Fruit fly (Drosophila melanogaster) whole organism, prepupa: ENCODE data around the gene Tmhs.
A peak's percentile ranks its signal among the peaks of the same experiment; 100 is the strongest.

ENCODE experiments used
- CG32006 ChIP-seq: fragments of 200-800 bp; sonication (Bioruptor generic); optimal IDR thresholded peaks from 3 replicates; lab custom pipeline; 2017; ENCODE audit warnings: missing biosample characterization, mild to moderate bottlenecking, missing genetic modification characterization
- CG6163 ChIP-seq: fragments of 200-800 bp; sonication (Bioruptor generic); IDR thresholded peaks from 3 replicates; pipeline ENCODE4 v1.3.6; 2022; ENCODE audit warnings: missing biosample characterization, missing genetic modification characterization
- Eip75B ChIP-seq: fragments of 200-800 bp; sonication (Bioruptor generic); optimal IDR thresholded peaks from 3 replicates; lab custom pipeline; 2016; ENCODE audit warnings: missing biosample characterization, missing genetic modification characterization
- Ets21C ChIP-seq: fragments of 200-800 bp; sonication (Bioruptor generic); optimal IDR thresholded peaks from 3 replicates; lab custom pipeline; 2016; ENCODE audit warnings: missing biosample characterization, missing genetic modification characterization
- Ets96B ChIP-seq: fragments of 200-800 bp; optimal IDR thresholded peaks from 2 replicates; lab custom pipeline; 2019; ENCODE audit warnings: missing biosample characterization, mild to moderate bottlenecking, missing genetic modification characterization, moderate library complexity
- Smox ChIP-seq: fragments of 200-800 bp; sonication (Bioruptor generic); optimal IDR thresholded peaks from 3 replicates; lab custom pipeline; 2016; ENCODE audit warnings: missing biosample characterization, missing genetic modification characterization
- achi ChIP-seq: fragments of 200-800 bp; sonication (Bioruptor generic); optimal IDR thresholded peaks from 3 replicates; lab custom pipeline; 2016; ENCODE audit warnings: missing biosample characterization, missing genetic modification characterization
- acj6 ChIP-seq: fragments of 200-800 bp; sonication (Bioruptor generic); optimal IDR thresholded peaks from 3 replicates; lab custom pipeline; 2016; ENCODE audit warnings: missing biosample characterization, missing genetic modification characterization
- fd85E ChIP-seq: fragments of 200-800 bp; sonication (Bioruptor generic); optimal IDR thresholded peaks from 3 replicates; lab custom pipeline; 2016; ENCODE audit warnings: missing biosample characterization, missing genetic modification characterization
- fkh ChIP-seq: fragments of 200-800 bp; sonication (Bioruptor generic); optimal IDR thresholded peaks from 3 replicates; lab custom pipeline; 2017; ENCODE audit warnings: missing biosample characterization, mild to moderate bottlenecking, missing genetic modification characterization, moderate library complexity
- pdm3 ChIP-seq: fragments of 200-800 bp; sonication (Bioruptor generic); optimal IDR thresholded peaks from 3 replicates; lab custom pipeline; 2016; ENCODE audit warnings: missing biosample characterization, missing genetic modification characterization
- salr ChIP-seq, 2 experiments: fragments of 200-800 bp; sonication (Bioruptor generic); optimal IDR thresholded peaks; 3 replicates each; lab custom pipeline; 2016 to 2018; ENCODE audit warnings: missing biosample characterization in 2 of 2, missing genetic modification characterization in 2 of 2, mild to moderate bottlenecking in 1 of 2

DNA sequence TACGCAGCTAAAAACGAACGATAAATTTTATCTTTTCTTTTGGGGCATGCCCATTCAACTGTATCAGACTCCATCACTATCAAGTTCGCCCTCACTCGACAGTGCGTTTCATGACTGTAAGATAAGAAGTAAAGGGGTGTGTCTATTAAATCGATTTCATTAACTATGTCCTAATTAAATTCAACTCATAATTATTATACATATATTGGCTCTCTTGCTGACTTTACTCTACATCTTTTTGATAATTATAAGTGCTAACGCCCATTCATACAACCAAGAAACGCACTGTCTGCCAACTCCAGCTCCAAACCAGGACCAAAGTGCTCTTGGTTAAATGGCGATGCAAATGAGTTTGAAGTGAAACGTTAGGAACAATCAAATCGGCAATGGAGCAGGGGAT, 16.6 kb upstream of the Tmhs start:
- TF ChIP-seq Ets21C (GFP tag; lab: Kevin White, UChicago) (no peak), Eip75B (GFP tag; lab: Kevin White, UChicago) (no peak), Ets96B (tag; lab: Kevin White, UChicago) (no peak), pdm3 (GFP tag; lab: Kevin White, UChicago) (no peak), fkh (GFP tag; lab: Kevin White, UChicago) (no peak), acj6 (no peak), salr (GFP tag; optimal IDR thresholded peaks at IDR 0.05; lab: Kevin White, UChicago) (no peak), fd85E (GFP tag; lab: Kevin White, UChicago) (no peak), CG32006 (no peak), CG6163 (peak; percentile 67), achi (GFP tag; lab: Kevin White, UChicago) (no peak), Smox (no peak)
